Worm (Caenorhabditis elegans): ENCODE measurements around the gene F07G6.8.

DNA sequence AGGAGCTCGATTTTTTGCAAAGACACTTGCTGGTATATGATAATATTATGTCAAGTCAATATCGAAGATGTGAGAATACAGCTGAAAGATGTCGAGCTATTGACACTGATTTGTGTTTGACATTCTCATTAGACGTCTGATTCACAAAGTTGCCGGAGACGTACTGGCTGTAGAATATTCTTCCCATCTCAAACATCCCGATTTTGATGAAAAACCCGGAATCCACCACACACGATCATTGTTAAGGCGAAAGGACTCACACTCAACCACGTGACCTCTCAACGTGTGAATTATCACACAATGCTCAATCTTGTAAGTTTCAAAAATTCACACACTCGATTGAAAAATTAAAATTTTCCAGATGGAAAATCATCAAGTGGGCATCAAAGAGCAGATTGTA lies 15.7 kb upstream of the F07G6.8 start, which contains the start of gene F07G6.12:
- TF ChIP-seq tra-4 (tag; optimal IDR thresholded peaks at IDR 0.05) (no peak), ama-1 (optimal IDR thresholded peaks at IDR 0.05) (no peak)

Data from whole organism, early embryonic.